Fruit fly (Drosophila melanogaster) whole organism, embryonic: ENCODE data around the gene Dup99B.
A peak's percentile ranks its signal among the peaks of the same experiment; 100 is the strongest.

ENCODE experiments used
- Adf1 ChIP-seq: fragments of 200-800 bp; sonication (Bioruptor generic); IDR thresholded peaks from 2 replicates; pipeline ENCODE4 v1.3.6; 2022; ENCODE audit warnings: missing biosample characterization, missing genetic modification characterization
- Awh ChIP-seq: fragments of 200-800 bp; sonication (Bioruptor generic); IDR thresholded peaks from 2 replicates; pipeline ENCODE4, ENCODE4 v1.3.6; 2022; ENCODE audit warnings: missing biosample characterization, missing genetic modification characterization
- CG10321 ChIP-seq: fragments of 200-800 bp; sonication (Bioruptor generic); IDR thresholded peaks from 2 replicates; pipeline ENCODE4 v1.3.6; 2022; ENCODE audit warnings: missing biosample characterization, missing genetic modification characterization
- CG10654 ChIP-seq: fragments of 200-800 bp; sonication (Bioruptor generic); optimal IDR thresholded peaks from 2 replicates; lab custom pipeline; 2016; ENCODE audit warnings: missing biosample characterization, missing genetic modification characterization
- CG11093 ChIP-seq: fragments of 200-800 bp; sonication (Bioruptor generic); IDR thresholded peaks from 3 replicates; pipeline ENCODE4 v1.3.6; 2022; ENCODE audit warnings: missing biosample characterization, missing genetic modification characterization
- CG12071 ChIP-seq: fragments of 200-800 bp; sonication (Bioruptor generic); optimal IDR thresholded peaks from 3 replicates; lab custom pipeline; 2018; ENCODE audit warnings: missing biosample characterization, mild to moderate bottlenecking, missing genetic modification characterization
- CG14667 ChIP-seq: fragments of 200-800 bp; sonication (Bioruptor generic); IDR thresholded peaks from 2 replicates; pipeline ENCODE4 v1.3.6; 2022; ENCODE audit warnings: missing biosample characterization, missing genetic modification characterization
- CG15479 ChIP-seq: fragments of 200-800 bp; sonication (Bioruptor generic); optimal IDR thresholded peaks from 3 replicates; lab custom pipeline; 2019; ENCODE audit warnings: missing biosample characterization, mild to moderate bottlenecking, missing genetic modification characterization, moderate library complexity
- CG16813 ChIP-seq: fragments of 200-800 bp; sonication (Bioruptor generic); IDR thresholded peaks from 3 replicates; pipeline ENCODE4 v1.3.6; 2022; ENCODE audit warnings: missing biosample characterization, missing genetic modification characterization; ENCODE audit not compliant: partially characterized antibody
- CG16863 ChIP-seq: fragments of 200-800 bp; sonication (Bioruptor generic); optimal IDR thresholded peaks from 3 replicates; lab custom pipeline; 2016; ENCODE audit warnings: missing biosample characterization, missing genetic modification characterization
- CG17912 ChIP-seq: fragments of 200-800 bp; sonication (Bioruptor generic); optimal IDR thresholded peaks from 2 replicates; lab custom pipeline; 2018; ENCODE audit warnings: missing biosample characterization, mild to moderate bottlenecking, missing genetic modification characterization
- CG1792 ChIP-seq: fragments of 200-800 bp; sonication (Bioruptor generic); optimal IDR thresholded peaks from 2 replicates; lab custom pipeline; 2016; ENCODE audit warnings: missing biosample characterization, missing genetic modification characterization
- CG1832 ChIP-seq: fragments of 200-800 bp; sonication (Bioruptor generic); optimal IDR thresholded peaks from 2 replicates; lab custom pipeline; 2017; ENCODE audit warnings: missing biosample characterization, mild to moderate bottlenecking, missing genetic modification characterization, inconsistent platforms
- CG3995 ChIP-seq: fragments of 200-800 bp; sonication (Bioruptor generic); optimal IDR thresholded peaks from 3 replicates; lab custom pipeline; 2016; ENCODE audit warnings: missing biosample characterization, missing genetic modification characterization
- CG8478 ChIP-seq: fragments of >200 bp; optimal IDR thresholded peaks from 2 replicates; lab custom pipeline; 2018
- CG9727 ChIP-seq: fragments of 200-800 bp; sonication (Bioruptor generic); optimal IDR thresholded peaks from 3 replicates; lab custom pipeline; 2017; ENCODE audit warnings: missing biosample characterization, mild to moderate bottlenecking, missing genetic modification characterization
- D ChIP-seq, 2 experiments: fragments of 200-800 bp in 1 of 2; fragments of >200 bp in 1 of 2; sonication (Bioruptor generic) in 1 of 2; optimal IDR thresholded peaks; 2 replicates in 1 of 2; 3 replicates in 1 of 2; lab custom pipeline; 2017; ENCODE audit warnings: mild to moderate bottlenecking in 1 of 2, missing biosample characterization in 1 of 2, missing genetic modification characterization in 1 of 2, missing genetic modification reagents in 1 of 2
- Deaf1 ChIP-seq: fragments of 200-800 bp; optimal IDR thresholded peaks from 3 replicates; lab custom pipeline; 2019; ENCODE audit warnings: missing biosample characterization, mild to moderate bottlenecking, missing genetic modification characterization, moderate library complexity
- Dll ChIP-seq: fragments of 200-800 bp; sonication (Bioruptor generic); IDR thresholded peaks from 4 replicates; pipeline ENCODE4 v1.3.6; 2022; ENCODE audit warnings: missing biosample characterization, missing genetic modification characterization; ENCODE audit not compliant: partially characterized antibody
- Elba2 ChIP-seq: fragments of 200-800 bp; sonication (Bioruptor generic); optimal IDR thresholded peaks from 3 replicates; lab custom pipeline; 2016; ENCODE audit warnings: missing biosample characterization, missing genetic modification characterization
- Fer1 ChIP-seq: fragments of 200-800 bp; sonication (Bioruptor generic); optimal IDR thresholded peaks from 2 replicates; lab custom pipeline; 2017; ENCODE audit warnings: missing biosample characterization, mild to moderate bottlenecking, missing genetic modification characterization
- Jarid2 ChIP-seq: fragments of 200-800 bp; sonication (Bioruptor generic); optimal IDR thresholded peaks from 3 replicates; lab custom pipeline; 2017; ENCODE audit warnings: mild to moderate bottlenecking, missing biosample characterization, missing genetic modification reagents, missing genetic modification characterization
- Mad ChIP-seq: fragments of 200-800 bp; sonication (Bioruptor generic); optimal IDR thresholded peaks from 2 replicates; lab custom pipeline; 2016; ENCODE audit warnings: missing biosample characterization, missing genetic modification characterization
- Max ChIP-seq: fragments of 200-800 bp; sonication (Bioruptor generic); optimal IDR thresholded peaks from 2 replicates; lab custom pipeline; 2016; ENCODE audit warnings: missing biosample characterization, mild to moderate bottlenecking, missing genetic modification characterization
- Mrtf ChIP-seq: fragments of 200-800 bp; sonication (Bioruptor generic); IDR thresholded peaks from 3 replicates; pipeline ENCODE4 v1.3.6; 2022; ENCODE audit warnings: missing biosample characterization, missing genetic modification characterization
- Nf-YA ChIP-seq: fragments of 200-800 bp; sonication (Bioruptor generic); IDR thresholded peaks from 2 replicates; pipeline ENCODE4 v1.3.6; 2022; ENCODE audit warnings: missing biosample characterization, missing genetic modification characterization
- Nf-YB ChIP-seq: fragments of 200-800 bp; sonication (Bioruptor generic); optimal IDR thresholded peaks from 3 replicates; lab custom pipeline; 2019; ENCODE audit warnings: missing biosample characterization, mild to moderate bottlenecking, missing genetic modification characterization, moderate library complexity
- Nf-YC ChIP-seq: fragments of 200-800 bp; optimal IDR thresholded peaks from 3 replicates; lab custom pipeline; 2019; ENCODE audit warnings: missing biosample characterization, mild to moderate bottlenecking, missing genetic modification characterization, moderate library complexity
- NfI ChIP-seq: fragments of 200-800 bp; sonication (Bioruptor generic); optimal IDR thresholded peaks from 3 replicates; lab custom pipeline; 2018; ENCODE audit warnings: missing biosample characterization, mild to moderate bottlenecking, missing genetic modification characterization, moderate library complexity
- Side ChIP-seq: fragments of 200-800 bp; sonication (Bioruptor generic); optimal IDR thresholded peaks from 2 replicates; lab custom pipeline; 2016; ENCODE audit warnings: missing biosample characterization, missing genetic modification characterization
- Trl ChIP-seq, 3 experiments: fragments of >200 bp in 2 of 3; fragments of 200-800 bp in 1 of 3; sonication (Bioruptor generic) in 1 of 3; optimal IDR thresholded peaks; 2 replicates in 1 of 3; 3 replicates in 2 of 3; lab custom pipeline; 2016 to 2017; ENCODE audit warnings: missing biosample characterization in 1 of 3, missing genetic modification characterization in 1 of 3
- al ChIP-seq: fragments of 200-800 bp; sonication (Bioruptor generic); IDR thresholded peaks from 2 replicates; pipeline ENCODE4 v1.3.6; 2022; ENCODE audit warnings: missing biosample characterization, missing genetic modification characterization
- amos ChIP-seq: fragments of 200-800 bp; sonication (Bioruptor generic); IDR thresholded peaks from 2 replicates; pipeline ENCODE4 v1.3.6; 2022; ENCODE audit warnings: missing biosample characterization, missing genetic modification characterization; ENCODE audit not compliant: partially characterized antibody
- bab2 ChIP-seq: fragments of 200-800 bp; sonication (Bioruptor generic); optimal IDR thresholded peaks from 2 replicates; lab custom pipeline; 2016; ENCODE audit warnings: missing biosample characterization, missing genetic modification characterization
- cg ChIP-seq: fragments of 200-800 bp; sonication (Bioruptor generic); optimal IDR thresholded peaks from 3 replicates; lab custom pipeline; 2019; ENCODE audit warnings: missing biosample characterization, mild to moderate bottlenecking, missing genetic modification characterization, moderate library complexity
- chinmo ChIP-seq: fragments of 200-800 bp; sonication (Bioruptor generic); IDR thresholded peaks from 4 replicates; pipeline ENCODE4 v1.3.6; 2022; ENCODE audit warnings: missing biosample characterization, missing genetic modification characterization; ENCODE audit not compliant: partially characterized antibody
- dmrt11E ChIP-seq: fragments of 200-800 bp; sonication (Bioruptor generic); optimal IDR thresholded peaks from 3 replicates; lab custom pipeline; 2018; ENCODE audit warnings: missing biosample characterization, mild to moderate bottlenecking, missing genetic modification characterization, moderate library complexity
- dpn ChIP-seq, 2 experiments: fragments of 200-800 bp; sonication (Bioruptor generic); optimal IDR thresholded peaks; 3 replicates each; lab custom pipeline; 2016; ENCODE audit warnings: missing biosample characterization in 2 of 2, missing genetic modification characterization in 2 of 2
- ewg ChIP-seq: fragments of 200-800 bp; sonication (Bioruptor generic); optimal IDR thresholded peaks from 3 replicates; lab custom pipeline; 2017; ENCODE audit warnings: mild to moderate bottlenecking, missing biosample characterization, missing genetic modification reagents, missing genetic modification characterization
- hb ChIP-seq: fragments of 200-800 bp; sonication (Bioruptor generic); IDR thresholded peaks from 3 replicates; pipeline ENCODE4 v1.3.6; 2022; ENCODE audit warnings: missing biosample characterization, missing genetic modification characterization; ENCODE audit not compliant: partially characterized antibody
- inv ChIP-seq: fragments of 200-800 bp; sonication (Bioruptor generic); IDR thresholded peaks from 2 replicates; pipeline ENCODE4 v1.3.6; 2022; ENCODE audit warnings: missing biosample characterization, missing genetic modification characterization; ENCODE audit not compliant: partially characterized antibody
- klu ChIP-seq: fragments of 200-800 bp; sonication (Bioruptor generic); IDR thresholded peaks from 2 replicates; pipeline ENCODE4 v1.3.6; 2022; ENCODE audit warnings: missing biosample characterization, missing genetic modification characterization
- lilli ChIP-seq: fragments of 200-800 bp; sonication (Bioruptor generic); optimal IDR thresholded peaks from 3 replicates; lab custom pipeline; 2016; ENCODE audit warnings: missing biosample characterization, missing genetic modification characterization
- pzg ChIP-seq: fragments of 200-800 bp; sonication (Bioruptor generic); optimal IDR thresholded peaks from 3 replicates; lab custom pipeline; 2018; ENCODE audit warnings: missing biosample characterization, mild to moderate bottlenecking, missing genetic modification characterization, moderate library complexity
- seq ChIP-seq: fragments of 200-800 bp; sonication (Bioruptor generic); IDR thresholded peaks from 2 replicates; pipeline ENCODE4 v1.3.6; 2022; ENCODE audit warnings: missing biosample characterization, missing genetic modification characterization
- trem ChIP-seq: fragments of 200-800 bp; optimal IDR thresholded peaks from 3 replicates; lab custom pipeline; 2019; ENCODE audit warnings: missing biosample characterization, mild to moderate bottlenecking, missing genetic modification characterization, moderate library complexity
- unpg ChIP-seq: fragments of 200-800 bp; sonication (Bioruptor generic); optimal IDR thresholded peaks from 3 replicates; lab custom pipeline; 2018; ENCODE audit warnings: missing biosample characterization, mild to moderate bottlenecking, missing genetic modification characterization, moderate library complexity
- yki ChIP-seq: fragments of >200 bp; optimal IDR thresholded peaks from 3 replicates; lab custom pipeline; 2018
- zen2 ChIP-seq: fragments of 200-800 bp; sonication (Bioruptor generic); IDR thresholded peaks from 3 replicates; pipeline ENCODE4 v1.3.6; 2022; ENCODE audit warnings: missing biosample characterization, missing genetic modification characterization; ENCODE audit not compliant: partially characterized antibody

Gene Dup99B

DNA sequence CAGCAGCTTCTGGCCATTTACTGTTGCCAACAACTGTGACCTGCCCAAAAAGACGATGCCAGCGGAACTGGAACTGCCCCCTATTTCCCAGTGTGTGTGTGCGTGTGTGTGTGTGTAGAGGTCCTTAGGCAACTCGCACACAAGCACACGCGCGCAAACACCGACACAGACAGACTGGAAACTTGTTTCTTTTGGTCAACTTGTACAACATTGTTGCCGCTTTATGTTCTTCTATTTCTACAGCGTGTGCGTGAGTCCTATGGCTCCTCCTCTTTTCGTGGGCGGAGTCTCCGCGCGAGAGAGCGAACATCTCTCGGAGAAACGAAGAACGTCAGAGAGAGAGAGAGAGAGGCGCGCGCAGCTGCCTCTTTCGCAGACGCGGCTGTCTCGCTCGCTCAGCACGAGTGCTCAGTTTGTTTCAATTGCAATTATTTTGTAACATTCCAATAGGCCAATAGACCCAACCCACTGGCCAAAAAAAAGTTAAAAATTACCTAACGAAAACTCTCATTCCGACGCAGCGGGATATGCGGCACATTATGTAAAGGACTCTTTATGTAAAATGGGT is 24.1 kb downstream of the Dup99B start:
- TF ChIP-seq Trl (optimal IDR thresholded peaks at IDR 0.05; lab: Kevin White, UChicago) (peak; percentile 67 to 87), Trl (GFP tag; optimal IDR thresholded peaks at IDR 0.05; lab: Kevin White, UChicago) (no peak), CG16813 (GFP tag; lab: Robert Waterston, UW) (0 out of 3 replicates have a peak, but pooled peaks have one; percentile 34), klu (GFP tag; lab: Robert Waterston, UW) (no peak), CG16863 (GFP tag; lab: Kevin White, UChicago) (no peak), Nf-YC (peak; percentile 95), CG1792 (GFP tag; lab: Kevin White, UChicago) (no peak), D (optimal IDR thresholded peaks at IDR 0.05; lab: Kevin White, UChicago) (peak; percentile 89), D (GFP tag; optimal IDR thresholded peaks at IDR 0.05; lab: Kevin White, UChicago) (no peak), CG15479 (GFP tag; lab: Kevin White, UChicago) (peak; percentile 39), CG12071 (GFP tag; lab: Kevin White, UChicago) (no peak), Mrtf (GFP tag; lab: Robert Waterston, UW) (no peak), CG10321 (GFP tag; lab: Robert Waterston, UW) (peak; percentile 82), chinmo (GFP tag; lab: Robert Waterston, UW) (0 out of 4 replicates have a peak, but pooled peaks have one; percentile 23), yki (lab: Kevin White, UChicago) (peak; percentile 69), Jarid2 (GFP tag; lab: Kevin White, UChicago) (peak; percentile 42), CG1832 (GFP tag; lab: Kevin White, UChicago) (peak; percentile 93), Nf-YB (peak; percentile 95), seq (GFP tag; lab: Robert Waterston, UW) (peak; percentile 59; the same call in 1 of the 2 replicates), Dll (GFP tag; lab: Robert Waterston, UW) (0 out of 4 replicates have a peak, but pooled peaks have one; percentile 28), bab2 (GFP tag; lab: Kevin White, UChicago) (no peak), Deaf1 (tag; lab: Kevin White, UChicago) (peak; percentile 53), CG8478 (lab: Kevin White, UChicago) (peak; percentile 4), cg (GFP tag; lab: Kevin White, UChicago) (peak; percentile 78), Adf1 (GFP tag; lab: Robert Waterston, UW) (peak; percentile 20; the same call in 1 of the 2 replicates), Elba2 (GFP tag; lab: Kevin White, UChicago) (peak; percentile 79), CG17912 (no peak), zen2 (GFP tag; lab: Robert Waterston, UW) (0 out of 3 replicates have a peak, but pooled peaks have one; percentile 37), unpg (GFP tag; lab: Kevin White, UChicago) (no peak), hb (no peak), ewg (peak; percentile 90), Nf-YA (GFP tag; lab: Robert Waterston, UW) (0 out of 2 replicates have a peak, but pooled peaks have one; percentile 37), CG3995 (GFP tag; lab: Kevin White, UChicago) (no peak)

DNA sequence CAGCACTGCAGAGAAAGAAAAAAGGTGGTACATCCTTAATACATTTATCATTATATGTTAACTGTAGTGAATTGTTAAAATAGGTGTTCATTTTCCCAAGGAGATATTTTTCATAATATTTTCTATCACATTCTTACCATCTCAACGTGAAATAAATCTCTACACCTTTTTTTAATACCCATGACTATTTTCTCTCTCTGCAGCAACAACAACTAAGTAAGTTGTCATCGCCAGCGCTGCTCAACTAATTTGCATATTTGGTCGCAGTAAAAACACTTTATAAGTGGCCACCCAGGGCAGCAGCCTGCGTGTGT is 24.7 kb downstream of the Dup99B start:
- peak; percentile 7 for TF ChIP-seq NfI
- no peak for TF ChIP-seq CG11093
- peak in 1 of 2 experiments; percentile 21 for TF ChIP-seq dpn (GFP tag; optimal IDR thresholded peaks at IDR 0.05; lab: Kevin White, UChicago)
- no peak for TF ChIP-seq inv (GFP tag; lab: Robert Waterston, UW)
- no peak for TF ChIP-seq al (GFP tag; lab: Robert Waterston, UW)
- no peak for TF ChIP-seq Fer1 (GFP tag; lab: Kevin White, UChicago)
- TF ChIP-seq amos, result no peak
- no peak for TF ChIP-seq lilli (GFP tag; lab: Kevin White, UChicago)
- no peak for TF ChIP-seq pzg (GFP tag; lab: Kevin White, UChicago)
- TF ChIP-seq CG14667 (GFP tag; lab: Robert Waterston, UW), result 0 out of 2 replicates have a peak, but pooled peaks have one; percentile 16
- TF ChIP-seq trem (tag; lab: Kevin White, UChicago), result peak; percentile 39
- peak; percentile 33 for TF ChIP-seq CG9727 (GFP tag; lab: Kevin White, UChicago)
- peak; percentile 4 for TF ChIP-seq CG10654 (GFP tag; lab: Kevin White, UChicago)
- no peak for TF ChIP-seq Max (GFP tag; lab: Kevin White, UChicago)
- no peak for TF ChIP-seq Awh (GFP tag; lab: Robert Waterston, UW)
- peak; percentile 61 for TF ChIP-seq dmrt11E (tag; lab: Kevin White, UChicago)
- no peak for TF ChIP-seq Side (GFP tag; lab: Kevin White, UChicago)
- no peak for TF ChIP-seq Mad (GFP tag; lab: Kevin White, UChicago)
- TF ChIP-seq CG10321 (GFP tag; lab: Robert Waterston, UW), result no peak
